Fruit fly (Drosophila melanogaster): Measurements from ENCODE around the gene CG14932.

The CG14932 gene

DNA sequence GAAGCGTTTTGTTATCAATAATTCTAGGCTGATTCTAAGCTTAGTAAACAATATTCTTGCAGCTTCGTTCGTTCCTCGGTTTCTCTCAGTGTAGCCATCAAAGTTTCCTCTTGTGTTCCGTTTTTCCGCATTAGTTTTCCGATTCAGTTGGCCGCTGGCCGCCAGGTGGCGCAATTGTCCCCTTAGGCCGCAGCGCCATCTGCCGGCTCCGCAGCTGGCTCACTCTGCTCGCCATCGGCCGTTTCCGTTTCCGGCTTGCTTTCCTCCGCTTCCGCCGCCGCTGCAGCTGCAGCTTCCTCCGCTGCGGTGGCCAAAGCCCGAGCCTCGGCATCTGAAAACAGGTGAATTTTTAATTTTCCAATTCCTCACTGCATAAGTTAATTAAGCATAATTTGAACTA is 26.7 kb downstream of the CG14932 start (continued):
- peak; percentile 89 for TF ChIP-seq CG10462 (GFP tag; optimal IDR thresholded peaks at IDR 0.05)
- peak; percentile 95 for TF ChIP-seq vvl (GFP tag; IDR thresholded peaks at IDR 0.05)
- no peak for TF ChIP-seq ato (GFP tag; IDR thresholded peaks at IDR 0.05; ENCODE audit: partially characterized antibody)
- peak; percentile 94 for TF ChIP-seq ewg (GFP tag; optimal IDR thresholded peaks at IDR 0.05)
- peak; percentile 98 for TF ChIP-seq lab (GFP tag; optimal IDR thresholded peaks at IDR 0.05)
- peak; percentile 87; the same call in 2 of the 3 replicates for TF ChIP-seq Mrtf (GFP tag; IDR thresholded peaks at IDR 0.05)
- no peak for TF ChIP-seq fru (optimal IDR thresholded peaks at IDR 0.05)
- peak; percentile 65 for TF ChIP-seq CG9932 (GFP tag; IDR thresholded peaks at IDR 0.05)
- peak; percentile 96 for TF ChIP-seq CG18764 (GFP tag; optimal IDR thresholded peaks at IDR 0.05)
- peak; percentile 85 for TF ChIP-seq CG4730 (GFP tag; IDR thresholded peaks at IDR 0.05)
- TF ChIP-seq grau (tag; optimal IDR thresholded peaks at IDR 0.05), result peak; percentile 83
- peak; percentile 74 for TF ChIP-seq peb (GFP tag; IDR thresholded peaks at IDR 0.05)
- peak; percentile 88 for TF ChIP-seq sob (GFP tag; IDR thresholded peaks at IDR 0.05)
- TF ChIP-seq CG2678 (tag; optimal IDR thresholded peaks at IDR 0.05), result peak; percentile 81
- TF ChIP-seq Ets97D (GFP tag; optimal IDR thresholded peaks at IDR 0.05), result peak; percentile 99
- peak; percentile 92 for TF ChIP-seq CG3065 (GFP tag; optimal IDR thresholded peaks at IDR 0.05)
- TF ChIP-seq CG1832 (GFP tag; optimal IDR thresholded peaks at IDR 0.05), result peak; percentile 32
- TF ChIP-seq gce (GFP tag; IDR thresholded peaks at IDR 0.05), result peak; percentile 96
- TF ChIP-seq CG11456 (GFP tag; IDR thresholded peaks at IDR 0.05), result peak; percentile 96
- TF ChIP-seq CG31388 (GFP tag; optimal IDR thresholded peaks at IDR 0.05), result peak; percentile 81
- no peak for TF ChIP-seq CG34224 (GFP tag; IDR thresholded peaks at IDR 0.05; ENCODE audit: partially characterized antibody)
- TF ChIP-seq esg (GFP tag; conservative IDR thresholded peaks at IDR 0.05), result peak; percentile 42
- TF ChIP-seq row (GFP tag; IDR thresholded peaks at IDR 0.05), result peak; percentile 39; the same call in 1 of the 3 replicates
- peak; percentile 93 for TF ChIP-seq Dad (GFP tag; optimal IDR thresholded peaks at IDR 0.05)
- peak; percentile 87 for TF ChIP-seq CG30403 (GFP tag; optimal IDR thresholded peaks at IDR 0.05)
- no peak for TF ChIP-seq mld (GFP tag; IDR thresholded peaks at IDR 0.05; ENCODE audit: partially characterized antibody)
- TF ChIP-seq CG8478 (optimal IDR thresholded peaks at IDR 0.05), result no peak
- TF ChIP-seq her (GFP tag; optimal IDR thresholded peaks at IDR 0.05), result peak; percentile 94
- TF ChIP-seq Nf-YC (tag; optimal IDR thresholded peaks at IDR 0.05), result peak; percentile 72
- TF ChIP-seq CG9215 (GFP tag; IDR thresholded peaks at IDR 0.05), result peak; percentile 56
- no peak for TF ChIP-seq sd (tag; optimal IDR thresholded peaks at IDR 0.05)
- TF ChIP-seq Dp (GFP tag; optimal IDR thresholded peaks at IDR 0.05), result peak; percentile 1
- TF ChIP-seq shn (GFP tag; optimal IDR thresholded peaks at IDR 0.05), result peak; percentile 94
- TF ChIP-seq lov (optimal IDR thresholded peaks at IDR 0.05), result no peak
- TF ChIP-seq lov (GFP tag; IDR thresholded peaks at IDR 0.05), result peak; percentile 99
- TF ChIP-seq Ptx1 (GFP tag; IDR thresholded peaks at IDR 0.05), result peak; percentile 77
- TF ChIP-seq fd96Cb (tag; optimal IDR thresholded peaks at IDR 0.05), result peak; percentile 84
- TF ChIP-seq aop (GFP tag; IDR thresholded peaks at IDR 0.05), result peak; percentile 74; the same call in 1 of the 2 replicates
- peak; percentile 76 for TF ChIP-seq CG13424 (tag; optimal IDR thresholded peaks at IDR 0.05)
- TF ChIP-seq Doc3 (GFP tag; IDR thresholded peaks at IDR 0.05; ENCODE audit: partially characterized antibody), result no peak
- TF ChIP-seq CG16863 (GFP tag; optimal IDR thresholded peaks at IDR 0.05), result peak; percentile 93
- TF ChIP-seq Vsx1 (GFP tag; optimal IDR thresholded peaks at IDR 0.05), result peak; percentile 96
- peak; percentile 96 for TF ChIP-seq CG6854 (GFP tag; optimal IDR thresholded peaks at IDR 0.05)
- peak; percentile 80 for TF ChIP-seq B-H2 (GFP tag; optimal IDR thresholded peaks at IDR 0.05)
- TF ChIP-seq CHES-1-like (GFP tag; optimal IDR thresholded peaks at IDR 0.05), result peak; percentile 91
- TF ChIP-seq CG9609 (GFP tag; optimal IDR thresholded peaks at IDR 0.05), result peak; percentile 93
- TF ChIP-seq vfl (GFP tag; optimal IDR thresholded peaks at IDR 0.05), result peak; percentile 61
- TF ChIP-seq CG11695 (GFP tag; IDR thresholded peaks at IDR 0.05), result peak; percentile 86
- TF ChIP-seq CG16815 (GFP tag; optimal IDR thresholded peaks at IDR 0.05), result peak; percentile 91
- peak; percentile 96 for TF ChIP-seq CG33557 (GFP tag; optimal IDR thresholded peaks at IDR 0.05)
- TF ChIP-seq CG4707 (GFP tag; optimal IDR thresholded peaks at IDR 0.05), result peak; percentile 96
- TF ChIP-seq CG13123 (GFP tag; optimal IDR thresholded peaks at IDR 0.05), result peak; percentile 89

Measured in whole organism, embryonic.